Worm (Caenorhabditis elegans) whole organism, young adult: Measurements from ENCODE around the gene cyp-13A4.

Experiments
- B0019.2 ChIP-seq: fragments of 200-800 bp; sonication (Bioruptor generic); conservative IDR thresholded peaks from 2 replicates; pipeline ENCODE4 v1.3.6; 2022; ENCODE audit warnings: missing genetic modification reagents, missing genetic modification characterization, missing compliant biosample characterization
- B0035.1 ChIP-seq: sonication (generic microtip); optimal IDR thresholded peaks from 2 replicates; lab custom pipeline; 2016; ENCODE audit warnings: missing genetic modification characterization, mild to moderate bottlenecking, missing compliant biosample characterization, missing genotype, missing genetic modification reagents
- C17E4.6 ChIP-seq: fragments of 200-800 bp; sonication (Bioruptor generic); IDR thresholded peaks from 2 replicates; pipeline ENCODE4 v1.3.6; 2022; ENCODE audit warnings: missing genetic modification reagents, missing genetic modification characterization, missing compliant biosample characterization
- D2030.7 ChIP-seq: fragments of 200-800 bp; sonication (Bioruptor generic); IDR thresholded peaks from 2 replicates; pipeline ENCODE4 v1.3.6; 2022; ENCODE audit warnings: missing genetic modification reagents, missing genetic modification characterization, missing compliant biosample characterization
- F22D6.2 ChIP-seq: sonication (generic microtip); optimal IDR thresholded peaks from 2 replicates; lab custom pipeline; 2016; ENCODE audit warnings: mild to moderate bottlenecking, missing genetic modification characterization, missing compliant biosample characterization
- K11D2.4 ChIP-seq: fragments of 200-800 bp; sonication (Bioruptor generic); IDR thresholded peaks from 2 replicates; pipeline ENCODE4 v1.3.6; 2022; ENCODE audit warnings: missing genetic modification reagents, missing genetic modification characterization, missing compliant biosample characterization
- T07F8.4 ChIP-seq: sonication (generic microtip); optimal IDR thresholded peaks from 2 replicates; lab custom pipeline; 2016; ENCODE audit warnings: mild to moderate bottlenecking, missing genetic modification characterization, moderate library complexity, missing compliant biosample characterization
- Y53F4B.3 ChIP-seq: fragments of 200-800 bp; sonication (Bioruptor generic); IDR thresholded peaks from 2 replicates; pipeline ENCODE4 v1.3.6; 2022; ENCODE audit warnings: missing genetic modification reagents, missing genetic modification characterization, missing compliant biosample characterization
- ama-1 ChIP-seq, 3 experiments: fragments of 150-350 bp in 1 of 3; sonication (generic microtip) in 2 of 3; optimal IDR thresholded peaks; 2 replicates each; lab custom pipeline; 2014 to 2018; ENCODE audit warnings: missing biosample characterization in 2 of 3, missing genetic modification characterization in 2 of 3, missing genetic modification reagents in 2 of 3
- athp-1 ChIP-seq: sonication (generic microtip); optimal IDR thresholded peaks from 2 replicates; lab custom pipeline; 2017; ENCODE audit warnings: mild to moderate bottlenecking, missing genetic modification characterization, missing compliant biosample characterization
- attf-5 ChIP-seq: fragments of 200-800 bp; sonication (Bioruptor generic); optimal IDR thresholded peaks from 2 replicates; lab custom pipeline; 2018; ENCODE audit warnings: mild to moderate bottlenecking, missing genetic modification characterization, missing compliant biosample characterization
- attf-6 ChIP-seq: fragments of 200-800 bp; sonication (Bioruptor generic); IDR thresholded peaks from 2 replicates; pipeline ENCODE4 v1.3.6; 2022; ENCODE audit warnings: missing genetic modification reagents, missing genetic modification characterization, missing compliant biosample characterization
- bed-2 ChIP-seq: fragments of 200-800 bp; sonication (Bioruptor generic); IDR thresholded peaks from 2 replicates; pipeline ENCODE4 v1.3.6; 2022; ENCODE audit warnings: missing genetic modification reagents, missing genetic modification characterization, missing compliant biosample characterization
- ceh-40 ChIP-seq: fragments of 200-800 bp; sonication (Bioruptor generic); IDR thresholded peaks from 2 replicates; pipeline ENCODE4 v1.3.6; 2022; ENCODE audit warnings: missing genetic modification characterization, missing compliant biosample characterization
- ceh-58 ChIP-seq: fragments of 200-800 bp; sonication (Bioruptor generic); IDR thresholded peaks from 2 replicates; pipeline ENCODE4 v1.3.6; 2022; ENCODE audit warnings: missing genetic modification characterization, missing compliant biosample characterization
- die-1 ChIP-seq: sonication (generic microtip); optimal IDR thresholded peaks from 2 replicates; lab custom pipeline; 2016; ENCODE audit warnings: missing genotype, mild to moderate bottlenecking, missing genetic modification characterization, missing compliant biosample characterization
- dpl-1 ChIP-seq: fragments of 150-350 bp; optimal IDR thresholded peaks from 2 replicates; lab custom pipeline; 2014; ENCODE audit warnings: missing biosample characterization, missing genetic modification reagents, missing genetic modification characterization
- egl-18 ChIP-seq: fragments of 200-800 bp; sonication (Bioruptor generic); IDR thresholded peaks from 2 replicates; pipeline ENCODE4 v1.3.6; 2022; ENCODE audit warnings: missing genetic modification reagents, missing genetic modification characterization, missing compliant biosample characterization
- egrh-3 ChIP-seq: fragments of 200-800 bp; sonication (Bioruptor generic); IDR thresholded peaks from 2 replicates; pipeline ENCODE4 v1.3.6; 2022; ENCODE audit warnings: missing genetic modification reagents, missing genetic modification characterization, missing compliant biosample characterization
- ekl-4 ChIP-seq: fragments of 200-800 bp; sonication (Bioruptor generic); IDR thresholded peaks from 2 replicates; pipeline ENCODE4 v1.3.6; 2022; ENCODE audit warnings: missing genetic modification reagents, missing genetic modification characterization, missing compliant biosample characterization
- hlh-26 ChIP-seq: fragments of 200-800 bp; sonication (Bioruptor generic); conservative IDR thresholded peaks from 2 replicates; pipeline ENCODE4 v1.3.6; 2022; ENCODE audit warnings: missing genetic modification reagents, missing genetic modification characterization, missing compliant biosample characterization
- let-526 ChIP-seq: fragments of 200-800 bp; sonication (Bioruptor generic); IDR thresholded peaks from 2 replicates; pipeline ENCODE4 v1.3.6; 2022; ENCODE audit warnings: missing genetic modification reagents, missing genetic modification characterization, missing compliant biosample characterization
- lin-26 ChIP-seq: fragments of 200-800 bp; sonication (Bioruptor generic); IDR thresholded peaks from 2 replicates; pipeline ENCODE4 v1.3.6; 2022; ENCODE audit warnings: missing genetic modification reagents, missing genetic modification characterization, missing compliant biosample characterization
- lin-35 ChIP-seq, 3 experiments: fragments of 150-350 bp in 2 of 3; sonication (generic microtip) in 1 of 3; optimal IDR thresholded peaks; 2 replicates each; lab custom pipeline; 2014 to 2018; ENCODE audit warnings: missing biosample characterization in 3 of 3, missing genetic modification characterization in 3 of 3, missing genetic modification reagents in 3 of 3
- lin-40 ChIP-seq: sonication (generic microtip); optimal IDR thresholded peaks from 2 replicates; lab custom pipeline; 2016; ENCODE audit warnings: missing genetic modification characterization, mild to moderate bottlenecking, missing compliant biosample characterization, missing genotype, missing genetic modification reagents
- lsy-27 ChIP-seq: sonication (generic microtip); optimal IDR thresholded peaks from 2 replicates; lab custom pipeline; 2017; ENCODE audit warnings: missing genetic modification characterization, mild to moderate bottlenecking, missing compliant biosample characterization, antibody characterized with exemption, missing genotype, borderline replicate concordance; ENCODE audit not compliant: insufficient read depth
- madf-3 ChIP-seq: fragments of 200-800 bp; sonication (Bioruptor generic); IDR thresholded peaks from 2 replicates; pipeline ENCODE4 v1.3.6; 2022; ENCODE audit warnings: missing genetic modification reagents, missing genetic modification characterization, missing compliant biosample characterization
- mxl-1 ChIP-seq: sonication (generic microtip); optimal IDR thresholded peaks from 2 replicates; lab custom pipeline; 2016; ENCODE audit warnings: missing genetic modification characterization, missing compliant biosample characterization
- nfyb-1 ChIP-seq: fragments of 200-800 bp; sonication (Bioruptor generic); IDR thresholded peaks from 2 replicates; pipeline ENCODE4 v1.3.6; 2022; ENCODE audit warnings: missing genetic modification reagents, missing genetic modification characterization, missing compliant biosample characterization
- nhr-90 ChIP-seq: sonication (generic microtip); optimal IDR thresholded peaks from 2 replicates; lab custom pipeline; 2016; ENCODE audit warnings: missing genotype, mild to moderate bottlenecking, missing genetic modification characterization, missing compliant biosample characterization
- pbrm-1 ChIP-seq: fragments of 200-800 bp; sonication (Bioruptor generic); IDR thresholded peaks from 2 replicates; pipeline ENCODE4 v1.3.6; 2022; ENCODE audit warnings: missing genetic modification reagents, missing genetic modification characterization, missing compliant biosample characterization
- repo-1 ChIP-seq: sonication (generic microtip); optimal IDR thresholded peaks from 2 replicates; lab custom pipeline; 2017; ENCODE audit warnings: mild to moderate bottlenecking, missing genetic modification characterization, missing compliant biosample characterization
- rpc-1 ChIP-seq, 2 experiments: fragments of 150-350 bp in 1 of 2; sonication (generic microtip) in 1 of 2; optimal IDR thresholded peaks; 2 replicates each; lab custom pipeline; 2014 to 2018; ENCODE audit warnings: missing biosample characterization in 1 of 2, missing genetic modification characterization in 1 of 2, missing genetic modification reagents in 1 of 2, missing genotype in 1 of 2
- sdz-38 ChIP-seq: sonication (generic microtip); optimal IDR thresholded peaks from 2 replicates; lab custom pipeline; 2016; ENCODE audit warnings: missing genotype, missing genetic modification characterization, missing compliant biosample characterization
- snpc-1.1 ChIP-seq: sonication (generic microtip); optimal IDR thresholded peaks from 2 replicates; lab custom pipeline; 2017; ENCODE audit warnings: missing genetic modification characterization, mild to moderate bottlenecking, missing compliant biosample characterization, antibody characterized with exemption, moderate library complexity, missing genotype, missing genetic modification reagents; ENCODE audit not compliant: insufficient read depth
- snpc-3.4 ChIP-seq: sonication (generic microtip); optimal IDR thresholded peaks from 2 replicates; lab custom pipeline; 2017; ENCODE audit warnings: missing genetic modification characterization, mild to moderate bottlenecking, missing compliant biosample characterization, antibody characterized with exemption, moderate library complexity, missing genotype, missing genetic modification reagents
- tlf-1 ChIP-seq: fragments of 200-800 bp; sonication (Bioruptor generic); optimal IDR thresholded peaks from 2 replicates; lab custom pipeline; 2018; ENCODE audit warnings: mild to moderate bottlenecking, missing genetic modification characterization, missing compliant biosample characterization
- unc-130 ChIP-seq: sonication (generic microtip); optimal IDR thresholded peaks from 2 replicates; lab custom pipeline; 2016; ENCODE audit warnings: missing genetic modification reagents, missing genetic modification characterization, missing compliant biosample characterization

cyp-13A4 gene

DNA sequence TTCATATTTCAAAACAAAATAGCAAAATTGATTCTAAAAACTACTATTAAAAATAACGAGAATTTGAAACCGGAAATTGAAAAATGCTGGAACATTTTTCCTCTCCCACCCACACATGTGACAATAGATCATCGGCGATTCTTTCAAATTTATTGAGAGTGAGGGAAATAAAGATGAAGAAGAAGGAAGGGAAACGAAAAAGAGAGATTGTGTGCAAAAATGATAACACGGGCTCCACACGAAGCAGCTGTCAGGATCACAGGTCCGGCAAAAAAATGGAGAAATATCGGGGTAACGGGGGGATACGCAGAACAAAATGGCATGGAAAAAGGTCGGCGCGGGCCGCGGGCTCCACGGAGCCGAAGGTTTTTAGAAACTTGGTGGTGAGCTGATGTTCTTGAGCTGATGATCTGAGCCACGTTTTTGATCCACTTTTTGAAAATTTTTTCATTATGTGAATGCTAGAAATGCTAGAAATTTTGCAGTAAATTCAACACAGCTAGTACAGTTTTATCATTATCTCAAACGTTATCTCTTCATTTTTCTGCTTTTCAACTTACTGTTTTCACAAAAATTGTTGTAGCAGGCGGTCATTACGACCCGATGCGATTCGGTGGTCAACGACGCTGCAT is 39.8 kb downstream of the cyp-13A4 start, which contains the start of gene shk-1:
Gene shk-1, plus strand, starts transcription at position 582 of the 632 bp plus-strand sequence.
- TF ChIP-seq ceh-58 (no peak), snpc-3.4 (tag; lab: Kevin White, UChicago) (no peak), ama-1 (optimal IDR thresholded peaks at IDR 0.05; lab: Kevin White, UChicago) (no peak), ama-1 (GFP tag; optimal IDR thresholded peaks at IDR 0.05; lab: Kevin White, UChicago) (no peak), tlf-1 (GFP tag; lab: Kevin White, UChicago) (no peak), egl-18 (GFP tag; lab: Robert Waterston, UW) (no peak), ekl-4 (GFP tag; lab: Robert Waterston, UW) (no peak), mxl-1 (tag; lab: Kevin White, UChicago) (no peak), nfyb-1 (GFP tag; lab: Robert Waterston, UW) (no peak), ceh-40 (GFP tag; lab: Robert Waterston, UW) (no peak), snpc-1.1 (no peak), lin-40 (tag; lab: Kevin White, UChicago) (no peak), B0019.2 (no peak), die-1 (tag; lab: Kevin White, UChicago) (no peak), unc-130 (GFP tag; lab: Kevin White, UChicago) (no peak), attf-6 (GFP tag; lab: Robert Waterston, UW) (no peak), T07F8.4 (no peak), repo-1 (no peak), let-526 (GFP tag; lab: Robert Waterston, UW) (no peak), C17E4.6 (GFP tag; lab: Robert Waterston, UW) (no peak)

DNA sequence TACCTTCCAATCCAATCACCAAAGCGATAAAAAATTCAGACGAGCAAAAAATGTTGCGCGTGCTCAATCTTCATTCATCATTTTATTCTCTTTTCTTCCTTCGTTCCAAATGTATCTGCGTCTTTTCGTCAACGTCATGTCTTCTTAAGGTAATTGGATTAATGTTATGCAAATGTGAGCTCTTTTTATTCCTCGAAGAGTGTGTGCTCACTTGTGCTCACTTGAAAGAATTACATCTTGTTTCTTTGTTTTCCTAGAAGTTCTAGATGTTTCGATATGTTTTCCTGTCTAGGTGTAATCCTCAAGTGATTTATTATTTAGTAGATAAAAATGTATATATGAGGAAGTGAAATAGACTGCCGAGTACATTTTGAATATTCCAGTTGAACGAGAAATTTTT is 42.1 kb downstream of the cyp-13A4 start:
- no peak for TF ChIP-seq bed-2 (GFP tag; lab: Robert Waterston, UW)
- TF ChIP-seq pbrm-1 = no peak
- TF ChIP-seq lsy-27 (tag; lab: Kevin White, UChicago) = no peak
- no peak for TF ChIP-seq lin-26
- TF ChIP-seq dpl-1 (GFP tag; lab: Kevin White, UChicago) = no peak
- TF ChIP-seq rpc-1 (optimal IDR thresholded peaks at IDR 0.05; lab: Kevin White, UChicago) = no peak
- TF ChIP-seq rpc-1 (tag; optimal IDR thresholded peaks at IDR 0.05; lab: Kevin White, UChicago) = no peak
- TF ChIP-seq attf-6 (GFP tag; lab: Robert Waterston, UW) = no peak
- no peak for TF ChIP-seq D2030.7 (GFP tag; lab: Robert Waterston, UW)
- no peak for TF ChIP-seq egrh-3 (GFP tag; lab: Robert Waterston, UW)
- no peak for TF ChIP-seq nhr-90
- TF ChIP-seq athp-1 (tag; lab: Kevin White, UChicago) = no peak
- no peak for TF ChIP-seq K11D2.4 (GFP tag; lab: Robert Waterston, UW)
- no peak for TF ChIP-seq ceh-58
- TF ChIP-seq attf-5 (GFP tag; lab: Kevin White, UChicago) = no peak
- TF ChIP-seq B0035.1 (tag; lab: Kevin White, UChicago) = no peak
- TF ChIP-seq sdz-38 = no peak

DNA sequence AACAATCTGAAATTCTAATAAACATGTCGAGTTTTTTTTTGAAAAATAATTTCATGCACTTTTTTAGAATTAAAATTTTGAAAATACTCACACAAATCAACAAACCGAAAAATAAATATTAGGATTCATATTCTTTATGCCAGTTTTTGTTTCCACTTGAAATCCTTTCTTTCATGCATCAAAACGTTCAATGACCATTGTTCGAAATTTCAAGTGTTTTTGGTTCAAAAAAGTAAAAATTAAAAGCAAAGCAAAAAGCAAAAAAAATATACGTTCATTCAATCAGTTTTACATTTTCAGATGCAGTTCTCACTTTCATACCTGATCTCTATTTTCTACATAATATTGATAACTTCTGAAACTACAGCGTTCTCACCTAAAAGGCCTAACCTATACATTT is 43.8 kb downstream of the cyp-13A4 start, which contains the start of gene ZK1321.1:
Gene ZK1321.1, plus strand, starts transcription at position 301 of the 400 bp plus-strand sequence.
- TF ChIP-seq F22D6.2 (tag; lab: Kevin White, UChicago) (no peak), egl-18 (GFP tag; lab: Robert Waterston, UW) (no peak), mxl-1 (tag; lab: Kevin White, UChicago) (no peak), madf-3 (GFP tag; lab: Robert Waterston, UW) (no peak), lin-35 (GFP tag; optimal IDR thresholded peaks at IDR 0.05; lab: Kevin White, UChicago) (no peak), pbrm-1 (no peak), athp-1 (tag; lab: Kevin White, UChicago) (no peak), hlh-26 (GFP tag; lab: Robert Waterston, UW) (no peak), attf-6 (GFP tag; lab: Robert Waterston, UW) (no peak), Y53F4B.3 (GFP tag; lab: Robert Waterston, UW) (no peak)
